Worm (Caenorhabditis elegans) whole organism, young adult: ENCODE data around the gene Y51H4A.941.
A peak's percentile ranks its signal among the peaks of the same experiment; 100 is the strongest.

Experiments
- C06A6.2 ChIP-seq: fragments of 200-800 bp; sonication (Bioruptor generic); conservative IDR thresholded peaks from 2 replicates; pipeline ENCODE4 v1.3.6; 2022; ENCODE audit warnings: missing genetic modification characterization, missing compliant biosample characterization
- D2030.7 ChIP-seq: fragments of 200-800 bp; sonication (Bioruptor generic); IDR thresholded peaks from 2 replicates; pipeline ENCODE4 v1.3.6; 2022; ENCODE audit warnings: missing genetic modification reagents, missing genetic modification characterization, missing compliant biosample characterization
- F22D6.2 ChIP-seq: sonication (generic microtip); optimal IDR thresholded peaks from 2 replicates; lab custom pipeline; 2016; ENCODE audit warnings: mild to moderate bottlenecking, missing genetic modification characterization, missing compliant biosample characterization
- F23B12.7 ChIP-seq: sonication (generic microtip); optimal IDR thresholded peaks from 2 replicates; lab custom pipeline; 2017; ENCODE audit warnings: missing genetic modification characterization, mild to moderate bottlenecking, missing compliant biosample characterization, antibody characterized with exemption, moderate library complexity; ENCODE audit not compliant: insufficient read depth
- F33H1.4 ChIP-seq: fragments of 200-800 bp; sonication (Bioruptor generic); IDR thresholded peaks from 2 replicates; pipeline ENCODE4 v1.3.6; 2022; ENCODE audit warnings: missing genetic modification reagents, missing genetic modification characterization, missing compliant biosample characterization
- F37B4.10 ChIP-seq: fragments of 200-800 bp; sonication (Bioruptor generic); IDR thresholded peaks from 2 replicates; pipeline ENCODE4 v1.3.6; 2022; ENCODE audit warnings: missing genetic modification characterization, missing compliant biosample characterization
- F39B2.1 ChIP-seq: fragments of 200-800 bp; sonication (Bioruptor generic); IDR thresholded peaks from 2 replicates; pipeline ENCODE4 v1.3.6; 2022; ENCODE audit warnings: missing genetic modification reagents, missing genetic modification characterization, missing compliant biosample characterization
- F57A8.1 ChIP-seq: fragments of 200-800 bp; sonication (Bioruptor generic); optimal IDR thresholded peaks from 2 replicates; lab custom pipeline; 2018; ENCODE audit warnings: mild to moderate bottlenecking, missing genetic modification characterization, moderate library complexity, missing compliant biosample characterization
- F57C9.4 ChIP-seq: sonication (generic microtip); optimal IDR thresholded peaks from 2 replicates; lab custom pipeline; 2017; ENCODE audit warnings: mild to moderate bottlenecking, missing genetic modification characterization, missing compliant biosample characterization
- K12H6.12 ChIP-seq: fragments of 200-800 bp; sonication (Bioruptor generic); optimal IDR thresholded peaks from 2 replicates; lab custom pipeline; 2018; ENCODE audit warnings: mild to moderate bottlenecking, missing genetic modification characterization, missing compliant biosample characterization
- Y67H2A.10 ChIP-seq: fragments of 200-800 bp; sonication (Bioruptor generic); conservative IDR thresholded peaks from 2 replicates; pipeline ENCODE4 v1.3.6; 2022; ENCODE audit warnings: missing genetic modification reagents, missing genetic modification characterization, missing compliant biosample characterization
- Y79H2A.3 ChIP-seq: fragments of 200-800 bp; sonication (Bioruptor generic); conservative IDR thresholded peaks from 2 replicates; pipeline ENCODE4 v1.3.6; 2022; ENCODE audit warnings: missing genetic modification reagents, missing genetic modification characterization, missing compliant biosample characterization
- akir-1 ChIP-seq: fragments of 200-800 bp; sonication (Bioruptor generic); optimal IDR thresholded peaks from 2 replicates; lab custom pipeline; 2018; ENCODE audit warnings: mild to moderate bottlenecking, missing genetic modification characterization, moderate library complexity, missing compliant biosample characterization
- atf-7 ChIP-seq: sonication (generic microtip); optimal IDR thresholded peaks from 2 replicates; lab custom pipeline; 2017; ENCODE audit warnings: mild to moderate bottlenecking, missing genetic modification characterization, missing compliant biosample characterization
- athp-1 ChIP-seq: sonication (generic microtip); optimal IDR thresholded peaks from 2 replicates; lab custom pipeline; 2017; ENCODE audit warnings: mild to moderate bottlenecking, missing genetic modification characterization, missing compliant biosample characterization
- attf-3 ChIP-seq: fragments of 200-800 bp; sonication (Bioruptor generic); conservative IDR thresholded peaks from 2 replicates; pipeline ENCODE4 v1.3.6; 2022; ENCODE audit warnings: missing genetic modification reagents, missing genetic modification characterization, missing compliant biosample characterization
- bed-2 ChIP-seq: fragments of 200-800 bp; sonication (Bioruptor generic); IDR thresholded peaks from 2 replicates; pipeline ENCODE4 v1.3.6; 2022; ENCODE audit warnings: missing genetic modification reagents, missing genetic modification characterization, missing compliant biosample characterization
- ccch-3 ChIP-seq: fragments of 200-800 bp; sonication (Bioruptor generic); optimal IDR thresholded peaks from 2 replicates; lab custom pipeline; 2018; ENCODE audit warnings: mild to moderate bottlenecking, missing genetic modification characterization, missing compliant biosample characterization
- ceh-40 ChIP-seq: fragments of 200-800 bp; sonication (Bioruptor generic); IDR thresholded peaks from 2 replicates; pipeline ENCODE4 v1.3.6; 2022; ENCODE audit warnings: missing genetic modification characterization, missing compliant biosample characterization
- ceh-91 ChIP-seq: fragments of 200-800 bp; sonication (Bioruptor generic); IDR thresholded peaks from 2 replicates; pipeline ENCODE4 v1.3.6; 2022; ENCODE audit warnings: missing genetic modification reagents, missing genetic modification characterization, missing compliant biosample characterization
- die-1 ChIP-seq: sonication (generic microtip); optimal IDR thresholded peaks from 2 replicates; lab custom pipeline; 2016; ENCODE audit warnings: missing genotype, mild to moderate bottlenecking, missing genetic modification characterization, missing compliant biosample characterization
- dpff-1 ChIP-seq: sonication (generic microtip); optimal IDR thresholded peaks from 2 replicates; lab custom pipeline; 2017; ENCODE audit warnings: mild to moderate bottlenecking, missing genetic modification characterization, missing compliant biosample characterization
- egl-18 ChIP-seq: fragments of 200-800 bp; sonication (Bioruptor generic); IDR thresholded peaks from 2 replicates; pipeline ENCODE4 v1.3.6; 2022; ENCODE audit warnings: missing genetic modification reagents, missing genetic modification characterization, missing compliant biosample characterization
- ekl-4 ChIP-seq: fragments of 200-800 bp; sonication (Bioruptor generic); IDR thresholded peaks from 2 replicates; pipeline ENCODE4 v1.3.6; 2022; ENCODE audit warnings: missing genetic modification reagents, missing genetic modification characterization, missing compliant biosample characterization
- ets-4 ChIP-seq: fragments of 200-800 bp; sonication (Bioruptor generic); optimal IDR thresholded peaks from 2 replicates; lab custom pipeline; 2018; ENCODE audit warnings: mild to moderate bottlenecking, missing genetic modification characterization, missing compliant biosample characterization
- gei-17 ChIP-seq: fragments of 200-800 bp; sonication (Bioruptor generic); optimal IDR thresholded peaks from 2 replicates; lab custom pipeline; 2018; ENCODE audit warnings: mild to moderate bottlenecking, missing genetic modification characterization, missing compliant biosample characterization
- hmg-20 ChIP-seq: fragments of 200-800 bp; sonication (Bioruptor generic); IDR thresholded peaks from 2 replicates; pipeline ENCODE4 v1.3.6; 2022; ENCODE audit warnings: missing genetic modification reagents, missing genetic modification characterization, missing compliant biosample characterization
- hsf-1 ChIP-seq: fragments of 200-800 bp; sonication (Bioruptor generic); IDR thresholded peaks from 2 replicates; pipeline ENCODE4 v1.3.6; 2022; ENCODE audit warnings: missing genetic modification reagents, missing genetic modification characterization, missing compliant biosample characterization
- lin-35 ChIP-seq, 3 experiments: fragments of 150-350 bp in 2 of 3; sonication (generic microtip) in 1 of 3; optimal IDR thresholded peaks; 2 replicates each; lab custom pipeline; 2014 to 2018; ENCODE audit warnings: missing biosample characterization in 3 of 3, missing genetic modification characterization in 3 of 3, missing genetic modification reagents in 3 of 3
- lin-54 ChIP-seq: fragments of 200-800 bp; sonication (Bioruptor generic); optimal IDR thresholded peaks from 2 replicates; lab custom pipeline; 2018; ENCODE audit warnings: mild to moderate bottlenecking, missing genetic modification characterization, missing compliant biosample characterization
- lsl-1 ChIP-seq: fragments of 200-800 bp; sonication (Bioruptor generic); optimal IDR thresholded peaks from 2 replicates; lab custom pipeline; 2018; ENCODE audit warnings: mild to moderate bottlenecking, missing genetic modification characterization, moderate library complexity, missing compliant biosample characterization
- lsy-27 ChIP-seq: sonication (generic microtip); optimal IDR thresholded peaks from 2 replicates; lab custom pipeline; 2017; ENCODE audit warnings: missing genetic modification characterization, mild to moderate bottlenecking, missing compliant biosample characterization, antibody characterized with exemption, missing genotype, borderline replicate concordance; ENCODE audit not compliant: insufficient read depth
- madf-10 ChIP-seq: sonication (generic microtip); optimal IDR thresholded peaks from 2 replicates; lab custom pipeline; 2016; ENCODE audit warnings: mild to moderate bottlenecking, missing genetic modification characterization, missing compliant biosample characterization
- mes-4 ChIP-seq: sonication (generic microtip); optimal IDR thresholded peaks from 2 replicates; lab custom pipeline; 2016; ENCODE audit warnings: missing genotype, missing genetic modification characterization, missing compliant biosample characterization
- mxl-1 ChIP-seq: sonication (generic microtip); optimal IDR thresholded peaks from 2 replicates; lab custom pipeline; 2016; ENCODE audit warnings: missing genetic modification characterization, missing compliant biosample characterization
- nfyb-1 ChIP-seq: fragments of 200-800 bp; sonication (Bioruptor generic); IDR thresholded peaks from 2 replicates; pipeline ENCODE4 v1.3.6; 2022; ENCODE audit warnings: missing genetic modification reagents, missing genetic modification characterization, missing compliant biosample characterization
- rcor-1 ChIP-seq: fragments of 200-800 bp; sonication (Bioruptor generic); IDR thresholded peaks from 2 replicates; pipeline ENCODE4 v1.3.6; 2022; ENCODE audit warnings: missing genetic modification reagents, missing genetic modification characterization, missing compliant biosample characterization
- repo-1 ChIP-seq: sonication (generic microtip); optimal IDR thresholded peaks from 2 replicates; lab custom pipeline; 2017; ENCODE audit warnings: mild to moderate bottlenecking, missing genetic modification characterization, missing compliant biosample characterization
- sdz-38 ChIP-seq: sonication (generic microtip); optimal IDR thresholded peaks from 2 replicates; lab custom pipeline; 2016; ENCODE audit warnings: missing genotype, missing genetic modification characterization, missing compliant biosample characterization
- sea-2 ChIP-seq: fragments of 200-800 bp; sonication (Bioruptor generic); IDR thresholded peaks from 2 replicates; pipeline ENCODE4 v1.3.6; 2022; ENCODE audit warnings: missing genetic modification characterization, missing compliant biosample characterization
- snpc-1.1 ChIP-seq: sonication (generic microtip); optimal IDR thresholded peaks from 2 replicates; lab custom pipeline; 2017; ENCODE audit warnings: missing genetic modification characterization, mild to moderate bottlenecking, missing compliant biosample characterization, antibody characterized with exemption, moderate library complexity, missing genotype, missing genetic modification reagents; ENCODE audit not compliant: insufficient read depth
- snpc-4 ChIP-seq, 5 experiments: fragments of 150-350 bp in 1 of 5; sonication (generic microtip) in 4 of 5; optimal IDR thresholded peaks; 2 replicates each; lab custom pipeline; 2014 to 2018; ENCODE audit warnings: missing genetic modification characterization in 5 of 5, missing biosample characterization in 3 of 5, antibody characterized with exemption in 2 of 5, mild to moderate bottlenecking in 2 of 5, missing compliant biosample characterization in 2 of 5, missing genotype in 2 of 5, moderate library complexity in 2 of 5, missing genetic modification reagents in 1 of 5
- sptf-2 ChIP-seq: fragments of 200-800 bp; sonication (Bioruptor generic); optimal IDR thresholded peaks from 2 replicates; lab custom pipeline; 2018; ENCODE audit warnings: mild to moderate bottlenecking, missing genetic modification characterization, missing compliant biosample characterization
- tbx-9 ChIP-seq: sonication (generic microtip); optimal IDR thresholded peaks from 2 replicates; lab custom pipeline; 2016; ENCODE audit warnings: borderline replicate concordance, missing genetic modification characterization, inconsistent platforms, missing compliant biosample characterization
- xnd-1 ChIP-seq: sonication (generic microtip); optimal IDR thresholded peaks from 2 replicates; lab custom pipeline; 2016; ENCODE audit warnings: missing genotype, missing genetic modification reagents, missing genetic modification characterization, missing compliant biosample characterization
- zfh-2 ChIP-seq: fragments of 200-800 bp; sonication (Bioruptor generic); conservative IDR thresholded peaks from 2 replicates; pipeline ENCODE4 v1.3.6; 2022; ENCODE audit warnings: missing genetic modification reagents, missing genetic modification characterization, missing compliant biosample characterization
- ztf-28 ChIP-seq: fragments of 200-800 bp; sonication (Bioruptor generic); IDR thresholded peaks from 2 replicates; pipeline ENCODE4 v1.3.6; 2022; ENCODE audit warnings: missing genetic modification reagents, missing genetic modification characterization, missing compliant biosample characterization
- ztf-3 ChIP-seq: fragments of 200-800 bp; sonication (Bioruptor generic); optimal IDR thresholded peaks from 2 replicates; lab custom pipeline; 2018; ENCODE audit warnings: mild to moderate bottlenecking, missing genetic modification characterization, missing compliant biosample characterization

Y51H4A.941 gene

ce11 chrIV:16656232-16656631, 38.2 kb downstream of the Y51H4A.941 start, which contains the start of gene tsr-2 (continued):
- TF ChIP-seq lsl-1 (GFP tag; lab: Kevin White, UChicago): peak; percentile 91
- peak; percentile 7 for TF ChIP-seq repo-1 (tag; lab: Kevin White, UChicago)
- no peak for TF ChIP-seq F39B2.1
- no peak for TF ChIP-seq bed-2 (GFP tag; lab: Robert Waterston, UW)
- no peak for TF ChIP-seq ets-4 (GFP tag; lab: Kevin White, UChicago)
- no peak for TF ChIP-seq tbx-9 (tag; lab: Kevin White, UChicago)
- no peak for TF ChIP-seq mes-4
- no peak for TF ChIP-seq F57C9.4 (tag; lab: Kevin White, UChicago)
- peak; percentile 88 for TF ChIP-seq F23B12.7
- peak; percentile 55; the same call in 1 of the 2 replicates for TF ChIP-seq hsf-1 (GFP tag; lab: Robert Waterston, UW)
- peak; percentile 80 for TF ChIP-seq ceh-91
- no peak for TF ChIP-seq egl-18
- TF ChIP-seq ceh-40: no peak
- TF ChIP-seq snpc-1.1: peak; percentile 61
- TF ChIP-seq nfyb-1 (GFP tag; lab: Robert Waterston, UW): peak; percentile 94
- no peak for TF ChIP-seq F37B4.10 (GFP tag; lab: Robert Waterston, UW)
- no peak for TF ChIP-seq F57A8.1 (GFP tag; lab: Kevin White, UChicago)
- no peak for TF ChIP-seq dpff-1 (tag; lab: Kevin White, UChicago)
- TF ChIP-seq sea-2 (GFP tag; lab: Robert Waterston, UW): no peak
- TF ChIP-seq K12H6.12: peak; percentile 81
- TF ChIP-seq die-1 (tag; lab: Kevin White, UChicago): no peak
- TF ChIP-seq Y67H2A.10 (GFP tag; lab: Robert Waterston, UW): 0 out of 2 replicates have a peak, but pooled peaks have one; percentile 48
- peak; percentile 84 for TF ChIP-seq snpc-4 (GFP tag; optimal IDR thresholded peaks at IDR 0.05; lab: Kevin White, UChicago)
- TF ChIP-seq snpc-4 (tag; optimal IDR thresholded peaks at IDR 0.05; lab: Kevin White, UChicago): peak; percentile 50 to 96 (median 94)
- TF ChIP-seq hmg-20: no peak
- no peak for TF ChIP-seq sdz-38 (tag; lab: Kevin White, UChicago)
- TF ChIP-seq sptf-2 (GFP tag; lab: Kevin White, UChicago): no peak
- peak; percentile 57 for TF ChIP-seq atf-7 (tag; lab: Kevin White, UChicago)
- no peak for TF ChIP-seq akir-1 (GFP tag; lab: Kevin White, UChicago)
- peak; percentile 42 for TF ChIP-seq athp-1
- TF ChIP-seq Y79H2A.3 (GFP tag; lab: Robert Waterston, UW): no peak
- TF ChIP-seq gei-17 (GFP tag; lab: Kevin White, UChicago): peak; percentile 52
- TF ChIP-seq F33H1.4 (GFP tag; lab: Robert Waterston, UW): peak; percentile 88
- peak; percentile 81; the same call in 1 of the 2 replicates for TF ChIP-seq ztf-28 (GFP tag; lab: Robert Waterston, UW)
- TF ChIP-seq ztf-3: no peak
- peak; percentile 57 for TF ChIP-seq madf-10 (tag; lab: Kevin White, UChicago)
- TF ChIP-seq zfh-2 (GFP tag; lab: Robert Waterston, UW): peak; percentile 78
- peak; percentile 80 for TF ChIP-seq C06A6.2
- TF ChIP-seq D2030.7 (GFP tag; lab: Robert Waterston, UW): peak; percentile 90
- no peak for TF ChIP-seq ccch-3 (GFP tag; lab: Kevin White, UChicago)
- TF ChIP-seq mxl-1 (tag; lab: Kevin White, UChicago): no peak
- no peak for TF ChIP-seq lsy-27 (tag; lab: Kevin White, UChicago)
- peak; percentile 84 for TF ChIP-seq lin-54 (GFP tag; lab: Kevin White, UChicago)
- TF ChIP-seq ekl-4 (GFP tag; lab: Robert Waterston, UW): peak; percentile 91
- TF ChIP-seq rcor-1 (GFP tag; lab: Robert Waterston, UW): peak; percentile 77
- no peak for TF ChIP-seq xnd-1
- TF ChIP-seq F22D6.2 (tag; lab: Kevin White, UChicago): no peak
- no peak for TF ChIP-seq attf-3 (GFP tag; lab: Robert Waterston, UW)
- peak in 2 of 3 experiments; percentile 2 to 69 for TF ChIP-seq lin-35 (GFP tag; optimal IDR thresholded peaks at IDR 0.05; lab: Kevin White, UChicago)
